Worm (Caenorhabditis elegans): ENCODE results near the gene T06D8.2.

The T06D8.2 gene

ce11 chrII:11279971-11280370 is 53.5 kb downstream of the T06D8.2 start:
- TF ChIP-seq set-16 (GFP tag; IDR thresholded peaks at IDR 0.05) (0 out of 2 replicates have a peak, but pooled peaks have one; percentile 11), lin-39 (tag; optimal IDR thresholded peaks at IDR 0.05) (no peak)

DNA sequence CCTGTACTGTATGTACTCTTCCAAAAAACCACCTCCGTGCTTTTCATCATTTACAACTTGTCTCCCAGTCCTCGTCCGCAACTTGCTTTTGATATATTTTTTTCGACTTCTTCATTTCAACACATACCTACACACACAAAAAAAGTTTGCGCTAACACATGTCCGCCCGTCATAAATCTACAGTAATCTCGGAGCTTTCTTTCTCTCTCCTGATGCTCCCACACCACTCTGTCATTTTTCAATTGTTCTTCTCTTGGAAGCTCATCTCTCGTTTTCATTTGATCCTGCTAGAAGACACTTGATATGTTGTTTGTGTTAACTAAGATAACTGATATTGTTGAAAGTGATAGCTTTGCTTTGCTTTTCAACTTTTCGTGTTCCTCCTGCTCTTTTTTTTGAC is 54.7 kb downstream of the T06D8.2 start:
- TF ChIP-seq ztf-11 (tag; optimal IDR thresholded peaks at IDR 0.05) (no peak), daf-16 (GFP tag; optimal IDR thresholded peaks at IDR 0.05) (no peak), daf-16 (tag; optimal IDR thresholded peaks at IDR 0.05) (no peak), sdz-12 (GFP tag; optimal IDR thresholded peaks at IDR 0.05) (no peak), nhr-48 (tag; optimal IDR thresholded peaks at IDR 0.05) (no peak), nhr-10 (tag; optimal IDR thresholded peaks at IDR 0.05) (no peak)

DNA sequence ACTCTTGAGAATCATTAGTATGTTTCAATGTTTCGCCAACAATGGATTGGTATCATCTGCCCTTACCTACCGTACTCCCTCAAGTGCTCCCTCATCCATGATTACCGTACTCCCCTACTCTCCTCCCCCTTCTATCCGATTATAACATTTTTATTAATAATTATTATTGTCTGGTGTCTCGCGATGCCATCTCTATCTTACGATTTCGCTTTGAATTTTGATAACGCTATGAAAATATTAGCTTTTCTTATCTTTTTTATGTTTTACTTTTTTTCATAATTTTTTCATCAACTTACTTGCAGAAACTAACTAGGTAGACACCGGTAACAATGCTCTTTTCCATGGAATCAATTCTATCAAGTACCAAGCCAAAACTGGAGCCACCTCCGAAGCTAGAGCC is 55.2 kb downstream of the T06D8.2 start, which contains the start of gene unc-130:
unc-130 (plus strand) TSS at position 301 of the 400 bp plus-strand sequence.
- TF ChIP-seq rbr-2 (tag; optimal IDR thresholded peaks at IDR 0.05) (no peak), dpl-1 (GFP tag; optimal IDR thresholded peaks at IDR 0.05) (no peak), cey-2 (tag; optimal IDR thresholded peaks at IDR 0.05; ENCODE audit: borderline replicate concordance, insufficient read depth) (no peak), tag-97 (GFP tag; IDR thresholded peaks at IDR 0.05) (no peak), F10B5.3 (tag; optimal IDR thresholded peaks at IDR 0.05) (no peak), ZK337.2 (GFP tag; IDR thresholded peaks at IDR 0.05) (no peak)
